Fruit fly (Drosophila melanogaster): ENCODE data around the gene TotF.

TotF gene

DNA sequence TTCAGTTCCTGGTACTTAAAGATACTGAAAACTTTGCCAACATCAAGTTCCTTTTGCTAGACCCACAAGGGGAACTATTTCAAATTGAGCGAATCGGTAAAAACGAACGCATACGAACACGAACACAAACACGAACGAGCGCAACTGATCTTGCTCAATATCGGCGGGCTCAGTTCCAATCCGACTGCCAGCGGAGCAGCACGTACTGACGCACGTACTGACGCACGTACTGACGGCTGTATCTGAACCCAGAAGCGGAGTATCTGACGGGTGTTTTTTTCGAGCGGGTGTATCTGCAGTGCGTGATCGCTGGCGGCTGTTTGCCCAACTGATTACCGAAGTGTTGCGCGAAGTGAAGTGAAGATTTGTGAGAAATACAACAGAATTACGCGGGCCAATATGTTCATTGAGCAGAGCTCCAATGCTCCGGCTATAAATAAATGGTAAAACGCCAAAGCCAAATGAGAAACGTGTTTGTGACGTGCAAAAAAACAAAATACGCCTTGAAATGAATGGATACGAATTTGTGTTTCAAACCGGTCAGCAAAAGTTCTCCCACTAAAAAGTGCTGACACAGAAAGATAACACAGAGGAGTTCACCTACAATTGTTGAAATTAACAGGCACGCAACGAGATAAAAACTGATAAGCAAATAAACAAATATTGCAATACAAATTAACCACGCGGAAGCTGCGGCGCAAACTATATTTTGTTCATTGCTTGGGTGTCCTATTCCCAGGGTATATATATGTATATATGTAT lies 23.1 kb upstream of the TotF start (continued):
- peak; percentile 49 for TF ChIP-seq CG15269 (tag; optimal IDR thresholded peaks at IDR 0.05)
- no peak for TF ChIP-seq CG5245 (GFP tag; optimal IDR thresholded peaks at IDR 0.05)
- no peak for TF ChIP-seq C15 (GFP tag; IDR thresholded peaks at IDR 0.05)
- TF ChIP-seq CG31441 (GFP tag; IDR thresholded peaks at IDR 0.05): no peak
- TF ChIP-seq CG4360 (GFP tag; IDR thresholded peaks at IDR 0.05): no peak
- no peak for TF ChIP-seq aop (GFP tag; IDR thresholded peaks at IDR 0.05)
- TF ChIP-seq CG30020 (tag; optimal IDR thresholded peaks at IDR 0.05): no peak
- TF ChIP-seq NC2α (GFP tag; optimal IDR thresholded peaks at IDR 0.05): no peak
- no peak for TF ChIP-seq B-H2 (GFP tag; optimal IDR thresholded peaks at IDR 0.05)
- TF ChIP-seq CG14860 (GFP tag; IDR thresholded peaks at IDR 0.05; ENCODE audit: partially characterized antibody): 0 out of 3 replicates have a peak, but pooled peaks have one; percentile 24
- no peak for TF ChIP-seq CG4282 (GFP tag; optimal IDR thresholded peaks at IDR 0.05)
- TF ChIP-seq chm (GFP tag; IDR thresholded peaks at IDR 0.05): peak; percentile 79
- TF ChIP-seq CG6272 (GFP tag; IDR thresholded peaks at IDR 0.05): no peak
- TF ChIP-seq cg (GFP tag; optimal IDR thresholded peaks at IDR 0.05): peak; percentile 45
- TF ChIP-seq CG4404 (GFP tag; IDR thresholded peaks at IDR 0.05): no peak
- TF ChIP-seq pros (GFP tag; optimal IDR thresholded peaks at IDR 0.05): peak; percentile 48
- no peak for TF ChIP-seq H15 (GFP tag; IDR thresholded peaks at IDR 0.05)
- no peak; the same call in 2 of the 3 replicates for TF ChIP-seq zen2 (GFP tag; IDR thresholded peaks at IDR 0.05; ENCODE audit: partially characterized antibody)
- TF ChIP-seq dan (GFP tag; IDR thresholded peaks at IDR 0.05): no peak
- peak; percentile 70 for TF ChIP-seq sob (GFP tag; IDR thresholded peaks at IDR 0.05)
- TF ChIP-seq ken (GFP tag; IDR thresholded peaks at IDR 0.05): no peak
- TF ChIP-seq sima (GFP tag; optimal IDR thresholded peaks at IDR 0.05): no peak
- TF ChIP-seq sc (optimal IDR thresholded peaks at IDR 0.05): no peak
- no peak for TF ChIP-seq sc (GFP tag; optimal IDR thresholded peaks at IDR 0.05)
- no peak for TF ChIP-seq CG6254 (GFP tag; optimal IDR thresholded peaks at IDR 0.05)
- peak; percentile 3 for TF ChIP-seq CG17568 (GFP tag; optimal IDR thresholded peaks at IDR 0.05)
- peak; percentile 70 for TF ChIP-seq nom (GFP tag; optimal IDR thresholded peaks at IDR 0.05)
- no peak for TF ChIP-seq CG15601 (tag; optimal IDR thresholded peaks at IDR 0.05)
- TF ChIP-seq dati (GFP tag; IDR thresholded peaks at IDR 0.05): no peak
- TF ChIP-seq jumu (GFP tag; optimal IDR thresholded peaks at IDR 0.05): no peak
- no peak for TF ChIP-seq Lpt (GFP tag; optimal IDR thresholded peaks at IDR 0.05)
- no peak for TF ChIP-seq CG3847 (GFP tag; IDR thresholded peaks at IDR 0.05)
- TF ChIP-seq CG13296 (GFP tag; optimal IDR thresholded peaks at IDR 0.05): no peak
- no peak for TF ChIP-seq dmrt99B (tag; optimal IDR thresholded peaks at IDR 0.05)
- no peak for TF ChIP-seq Fer3 (tag; optimal IDR thresholded peaks at IDR 0.05)
- no peak for TF ChIP-seq tgo (GFP tag; IDR thresholded peaks at IDR 0.05)
- TF ChIP-seq nerfin-1 (tag; optimal IDR thresholded peaks at IDR 0.05): no peak
- TF ChIP-seq CG16863 (GFP tag; optimal IDR thresholded peaks at IDR 0.05): no peak
- peak; percentile 14 for TF ChIP-seq Meics (GFP tag; optimal IDR thresholded peaks at IDR 0.05)
- peak; percentile 77; the same call in 1 of the 2 replicates for TF ChIP-seq rib (GFP tag; IDR thresholded peaks at IDR 0.05)
- TF ChIP-seq Dek (tag; optimal IDR thresholded peaks at IDR 0.05): peak; percentile 13
- peak; percentile 40 for TF ChIP-seq CG6854 (GFP tag; optimal IDR thresholded peaks at IDR 0.05)
- no peak for TF ChIP-seq slp2 (GFP tag; optimal IDR thresholded peaks at IDR 0.05)
- no peak for TF ChIP-seq salm (tag; optimal IDR thresholded peaks at IDR 0.05)
- TF ChIP-seq sd (tag; optimal IDR thresholded peaks at IDR 0.05): peak; percentile 42
- TF ChIP-seq pita (GFP tag; optimal IDR thresholded peaks at IDR 0.05): no peak
- TF ChIP-seq Oaz (GFP tag; IDR thresholded peaks at IDR 0.05): no peak
- no peak for TF ChIP-seq CG11093 (GFP tag; IDR thresholded peaks at IDR 0.05)
- TF ChIP-seq CG12659 (GFP tag; optimal IDR thresholded peaks at IDR 0.05): peak; percentile 31
- peak; percentile 84 for TF ChIP-seq CG7987 (GFP tag; optimal IDR thresholded peaks at IDR 0.05)

All from whole organism, embryonic.